Worm (Caenorhabditis elegans) whole organism, L1 larva: Measurements from ENCODE around the gene srh-223.

Experiments
- C04F5.9 ChIP-seq: sonication (generic microtip); optimal IDR thresholded peaks from 2 replicates; lab custom pipeline; 2016; ENCODE audit warnings: missing genetic modification characterization, missing compliant biosample characterization
- C16A3.4 ChIP-seq: fragments of 150-350 bp; optimal IDR thresholded peaks from 2 replicates; lab custom pipeline; 2014; ENCODE audit warnings: missing biosample characterization, missing genetic modification characterization
- aha-1 ChIP-seq: fragments of 150-350 bp; optimal IDR thresholded peaks from 2 replicates; lab custom pipeline; 2014; ENCODE audit warnings: missing biosample characterization, missing genetic modification characterization
- alr-1 ChIP-seq: fragments of 200-800 bp; sonication (Bioruptor generic); optimal IDR thresholded peaks from 2 replicates; lab custom pipeline; 2018; ENCODE audit warnings: borderline replicate concordance, mild to moderate bottlenecking, missing genetic modification characterization, missing compliant biosample characterization
- ama-1 ChIP-seq: fragments of 150-350 bp; optimal IDR thresholded peaks from 2 replicates; lab custom pipeline; 2014
- blmp-1 ChIP-seq: fragments of 150-350 bp; optimal IDR thresholded peaks from 2 replicates; lab custom pipeline; 2014; ENCODE audit warnings: missing biosample characterization, missing genetic modification characterization
- ceh-8 ChIP-seq: fragments of 200-800 bp; sonication (Bioruptor generic); optimal IDR thresholded peaks from 2 replicates; lab custom pipeline; 2018; ENCODE audit warnings: mild to moderate bottlenecking, missing genetic modification characterization, moderate library complexity, missing compliant biosample characterization
- ceh-82 ChIP-seq, 3 experiments: fragments of 150-350 bp in 1 of 3; sonication (generic microtip) in 2 of 3; optimal IDR thresholded peaks; 2 replicates each; lab custom pipeline; 2014 to 2017; ENCODE audit warnings: missing biosample characterization in 3 of 3, missing genetic modification characterization in 3 of 3
- dpl-1 ChIP-seq, 3 experiments: fragments of 150-350 bp in 2 of 3; sonication (generic microtip) in 1 of 3; optimal IDR thresholded peaks; 2 replicates each; lab custom pipeline; 2014 to 2017; ENCODE audit warnings: missing biosample characterization in 3 of 3, missing genetic modification characterization in 3 of 3, missing genetic modification reagents in 3 of 3
- dsc-1 ChIP-seq: sonication (generic microtip); optimal IDR thresholded peaks from 2 replicates; lab custom pipeline; 2016; ENCODE audit warnings: mild to moderate bottlenecking, missing genetic modification characterization, missing compliant biosample characterization
- efl-1 ChIP-seq, 4 experiments: fragments of 150-350 bp; optimal IDR thresholded peaks in 3 of 4; peaks in 1 of 4; 1 replicate in 1 of 4; 2 replicates in 3 of 4; lab custom pipeline; 2014; ENCODE audit warnings: missing biosample characterization in 2 of 4, missing genetic modification characterization in 2 of 4, missing genetic modification reagents in 2 of 4
- efl-3 ChIP-seq: fragments of 200-800 bp; sonication (Bioruptor generic); optimal IDR thresholded peaks from 2 replicates; lab custom pipeline; 2018; ENCODE audit warnings: mild to moderate bottlenecking, missing genetic modification characterization, missing compliant biosample characterization
- egl-13 ChIP-seq: sonication (generic microtip); optimal IDR thresholded peaks from 2 replicates; lab custom pipeline; 2016; ENCODE audit warnings: missing genotype, missing genetic modification reagents, missing genetic modification characterization, missing compliant biosample characterization
- elt-2 ChIP-seq: sonication (generic microtip); optimal IDR thresholded peaks from 2 replicates; lab custom pipeline; 2016; ENCODE audit warnings: missing genetic modification characterization, mild to moderate bottlenecking, inconsistent platforms, missing compliant biosample characterization, missing genetic modification reagents
- elt-3 ChIP-seq, 6 experiments: fragments of 150-350 bp in 1 of 6; sonication (generic microtip); optimal IDR thresholded peaks; 2 replicates each; lab custom pipeline; 2017 to 2018; ENCODE audit warnings: missing biosample characterization in 6 of 6, missing genetic modification characterization in 6 of 6, inconsistent platforms in 1 of 6
- fkh-10 ChIP-seq: sonication (generic microtip); optimal IDR thresholded peaks from 2 replicates; lab custom pipeline; 2017; ENCODE audit warnings: missing biosample characterization, missing genetic modification reagents, missing genetic modification characterization
- fkh-4 ChIP-seq: sonication (generic microtip); optimal IDR thresholded peaks from 2 replicates; lab custom pipeline; 2016; ENCODE audit warnings: missing compliant biosample characterization, missing genetic modification characterization, borderline replicate concordance
- fkh-8 ChIP-seq: sonication (generic microtip); optimal IDR thresholded peaks from 2 replicates; lab custom pipeline; 2016; ENCODE audit warnings: mild to moderate bottlenecking, missing genetic modification characterization, missing compliant biosample characterization
- hpl-2 ChIP-seq: fragments of 150-350 bp; optimal IDR thresholded peaks from 2 replicates; lab custom pipeline; 2014; ENCODE audit warnings: missing biosample characterization, missing genetic modification reagents, missing genetic modification characterization
- irx-1 ChIP-seq: sonication (generic microtip); optimal IDR thresholded peaks from 2 replicates; lab custom pipeline; 2016; ENCODE audit warnings: missing genetic modification characterization, missing compliant biosample characterization
- jun-1 ChIP-seq: fragments of 150-350 bp; optimal IDR thresholded peaks from 2 replicates; lab custom pipeline; 2014; ENCODE audit warnings: missing biosample characterization, missing genetic modification reagents, missing genetic modification characterization
- lin-14 ChIP-seq: fragments of 200-800 bp; sonication (Bioruptor generic); optimal IDR thresholded peaks from 2 replicates; lab custom pipeline; 2018; ENCODE audit warnings: mild to moderate bottlenecking, missing genetic modification characterization, moderate library complexity, missing compliant biosample characterization
- lin-35 ChIP-seq, 2 experiments: fragments of 150-350 bp; optimal IDR thresholded peaks; 2 replicates each; lab custom pipeline; 2014; ENCODE audit warnings: missing biosample characterization in 2 of 2, missing genetic modification characterization in 2 of 2, missing genetic modification reagents in 2 of 2
- lin-39 ChIP-seq: fragments of 150-350 bp; optimal IDR thresholded peaks from 2 replicates; lab custom pipeline; 2014; ENCODE audit warnings: missing biosample characterization, missing genetic modification reagents, missing genetic modification characterization
- lsy-2 ChIP-seq, 2 experiments: fragments of 150-350 bp; optimal IDR thresholded peaks; 2 replicates each; lab custom pipeline; 2014; ENCODE audit warnings: missing biosample characterization in 2 of 2, missing genetic modification characterization in 2 of 2
- mab-9 ChIP-seq: fragments of 200-800 bp; sonication (Bioruptor generic); IDR thresholded peaks from 2 replicates; pipeline ENCODE4 v1.3.6; 2022; ENCODE audit warnings: missing genetic modification reagents, missing genetic modification characterization, missing compliant biosample characterization
- mdl-1 ChIP-seq, 2 experiments: fragments of 150-350 bp; optimal IDR thresholded peaks; 2 replicates each; lab custom pipeline; 2014 to 2017; ENCODE audit warnings: missing biosample characterization in 2 of 2, missing genetic modification characterization in 2 of 2, inconsistent platforms in 1 of 2
- mep-1 ChIP-seq: fragments of 150-350 bp; optimal IDR thresholded peaks from 2 replicates; lab custom pipeline; 2014; ENCODE audit warnings: missing biosample characterization, missing genetic modification characterization
- nhr-19 ChIP-seq: fragments of 200-800 bp; sonication (Bioruptor generic); conservative IDR thresholded peaks from 2 replicates; pipeline ENCODE4 v1.3.6; 2022; ENCODE audit warnings: missing genetic modification characterization, missing compliant biosample characterization
- nhr-20 ChIP-seq: sonication (generic microtip); optimal IDR thresholded peaks from 2 replicates; lab custom pipeline; 2016; ENCODE audit warnings: mild to moderate bottlenecking, missing genetic modification characterization, missing compliant biosample characterization
- nhr-237 ChIP-seq: fragments of 150-350 bp; optimal IDR thresholded peaks from 2 replicates; lab custom pipeline; 2014; ENCODE audit warnings: missing biosample characterization, missing genetic modification characterization
- nhr-47 ChIP-seq: sonication (generic microtip); optimal IDR thresholded peaks from 2 replicates; lab custom pipeline; 2016; ENCODE audit warnings: mild to moderate bottlenecking, missing genetic modification characterization, moderate library complexity, missing compliant biosample characterization
- nhr-71 ChIP-seq: sonication (generic microtip); optimal IDR thresholded peaks from 2 replicates; lab custom pipeline; 2016; ENCODE audit warnings: mild to moderate bottlenecking, missing genetic modification characterization, moderate library complexity, missing compliant biosample characterization
- nhr-77 ChIP-seq: fragments of 150-350 bp; optimal IDR thresholded peaks from 2 replicates; lab custom pipeline; 2014; ENCODE audit warnings: missing biosample characterization, missing genetic modification characterization
- nhr-85 ChIP-seq: sonication (generic microtip); peaks from one replicate; lab custom pipeline; 2016; ENCODE audit warnings: missing genetic modification characterization, inconsistent platforms, missing compliant biosample characterization
- nhr-90 ChIP-seq: sonication (generic microtip); optimal IDR thresholded peaks from 2 replicates; lab custom pipeline; 2016; ENCODE audit warnings: mild to moderate bottlenecking, missing genetic modification characterization, missing compliant biosample characterization; ENCODE audit not compliant: poor library complexity
- pax-3 ChIP-seq: fragments of 200-800 bp; sonication (Bioruptor generic); optimal IDR thresholded peaks from 2 replicates; lab custom pipeline; 2018; ENCODE audit warnings: mild to moderate bottlenecking, missing genetic modification characterization, moderate library complexity, missing compliant biosample characterization
- rnt-1 ChIP-seq: sonication (generic microtip); optimal IDR thresholded peaks from 2 replicates; lab custom pipeline; 2016; ENCODE audit warnings: mild to moderate bottlenecking, missing genetic modification characterization, moderate library complexity, missing compliant biosample characterization
- skn-1 ChIP-seq: fragments of 150-350 bp; optimal IDR thresholded peaks from 2 replicates; lab custom pipeline; 2014; ENCODE audit warnings: missing biosample characterization, missing genetic modification characterization
- snpc-4 ChIP-seq: fragments of 150-350 bp; optimal IDR thresholded peaks from 2 replicates; lab custom pipeline; 2014; ENCODE audit warnings: missing biosample characterization, missing genetic modification characterization
- snu-23 ChIP-seq: sonication (generic microtip); optimal IDR thresholded peaks from 2 replicates; lab custom pipeline; 2016; ENCODE audit warnings: missing genetic modification characterization, missing compliant biosample characterization
- sox-4 ChIP-seq: sonication (generic microtip); optimal IDR thresholded peaks from 2 replicates; lab custom pipeline; 2016; ENCODE audit warnings: missing genetic modification characterization, missing compliant biosample characterization
- sptf-1 ChIP-seq: fragments of 150-350 bp; optimal IDR thresholded peaks from 2 replicates; lab custom pipeline; 2014; ENCODE audit warnings: missing biosample characterization, missing genetic modification characterization
- swsn-7 ChIP-seq: sonication (generic microtip); optimal IDR thresholded peaks from 2 replicates; lab custom pipeline; 2016; ENCODE audit warnings: missing genetic modification characterization, missing compliant biosample characterization
- tbx-2 ChIP-seq: sonication (generic microtip); optimal IDR thresholded peaks from 2 replicates; lab custom pipeline; 2016; ENCODE audit warnings: missing genetic modification characterization, missing compliant biosample characterization
- tlp-1 ChIP-seq: fragments of 150-350 bp; optimal IDR thresholded peaks from 2 replicates; lab custom pipeline; 2014; ENCODE audit warnings: missing biosample characterization, missing genetic modification characterization
- unc-130 ChIP-seq: fragments of 150-350 bp; optimal IDR thresholded peaks from 2 replicates; lab custom pipeline; 2017; ENCODE audit warnings: missing biosample characterization, missing genetic modification characterization, inconsistent platforms
- unc-30 ChIP-seq: sonication (generic microtip); optimal IDR thresholded peaks from 2 replicates; lab custom pipeline; 2017; ENCODE audit warnings: missing biosample characterization, missing genetic modification characterization
- unc-62 ChIP-seq: fragments of 150-350 bp; optimal IDR thresholded peaks from 2 replicates; lab custom pipeline; 2014; ENCODE audit warnings: missing biosample characterization, missing genetic modification reagents, missing genetic modification characterization
- vab-15 ChIP-seq: sonication (generic microtip); optimal IDR thresholded peaks from 2 replicates; lab custom pipeline; 2017; ENCODE audit warnings: missing genotype, mild to moderate bottlenecking, missing genetic modification characterization, missing compliant biosample characterization
- xbp-1 ChIP-seq: sonication (generic microtip); optimal IDR thresholded peaks from 2 replicates; lab custom pipeline; 2016; ENCODE audit warnings: missing genetic modification characterization, missing compliant biosample characterization
- zag-1 ChIP-seq: fragments of 150-350 bp; optimal IDR thresholded peaks from 2 replicates; lab custom pipeline; 2014; ENCODE audit warnings: missing biosample characterization, missing genetic modification characterization
- ztf-4 ChIP-seq: fragments of 150-350 bp; optimal IDR thresholded peaks from 2 replicates; lab custom pipeline; 2014; ENCODE audit warnings: missing biosample characterization, missing genetic modification characterization

The srh-223 gene

ce11 chrIV:4028177-4028576 is 46.5 kb downstream of the srh-223 start:
- TF ChIP-seq C16A3.4 (peak; percentile 72), nhr-47 (tag; lab: Kevin White, UChicago) (peak; percentile 72), zag-1 (tag; lab: Kevin White, UChicago) (no peak), tlp-1 (tag; lab: Kevin White, UChicago) (no peak), mdl-1 (tag; optimal IDR thresholded peaks at IDR 0.05; lab: Kevin White, UChicago) (peak; percentile 16 to 75), nhr-85 (tag; lab: Kevin White, UChicago) (peak; percentile 92), skn-1 (tag; lab: Kevin White, UChicago) (peak; percentile 35), unc-30 (tag; lab: Kevin White, UChicago) (no peak), xbp-1 (tag; lab: Kevin White, UChicago) (peak; percentile 53), mab-9 (no peak), unc-130 (peak; percentile 76), egl-13 (tag; lab: Kevin White, UChicago) (peak; percentile 7), C04F5.9 (tag; lab: Kevin White, UChicago) (no peak), sptf-1 (tag; lab: Kevin White, UChicago) (no peak), nhr-90 (tag; lab: Kevin White, UChicago) (peak; percentile 72), ceh-8 (peak; percentile 37), rnt-1 (tag; lab: Kevin White, UChicago) (peak; percentile 76), lin-39 (no peak), lin-35 (GFP tag; optimal IDR thresholded peaks at IDR 0.05; lab: Kevin White, UChicago) (peak; percentile 57 to 67), mep-1 (tag; lab: Kevin White, UChicago) (peak; percentile 37), efl-1 (optimal IDR thresholded peaks at IDR 0.05; lab: Kevin White, UChicago) (peak; percentile 51 to 60), efl-1 (GFP tag; optimal IDR thresholded peaks at IDR 0.05 in 1 of 2; lab: Kevin White, UChicago) (peak in 1 of 2 experiments; percentile 95), unc-62 (GFP tag; lab: Kevin White, UChicago) (no peak), elt-2 (peak; percentile 70), lin-14 (GFP tag; lab: Kevin White, UChicago) (peak; percentile 91), blmp-1 (tag; lab: Kevin White, UChicago) (peak; percentile 64), snu-23 (GFP tag; lab: Kevin White, UChicago) (peak; percentile 84), ztf-4 (tag; lab: Kevin White, UChicago) (peak; percentile 59), vab-15 (tag; lab: Kevin White, UChicago) (no peak), fkh-4 (tag; lab: Kevin White, UChicago) (no peak), sox-4 (no peak), fkh-10 (GFP tag; lab: Kevin White, UChicago) (no peak), alr-1 (tag; lab: Kevin White, UChicago) (no peak), jun-1 (tag; lab: Kevin White, UChicago) (peak; percentile 45), nhr-71 (tag; lab: Kevin White, UChicago) (peak; percentile 86), dsc-1 (tag; lab: Kevin White, UChicago) (peak; percentile 35), nhr-19 (peak; percentile 75), ama-1 (lab: Kevin White, UChicago) (no peak), efl-3 (GFP tag; lab: Kevin White, UChicago) (no peak), nhr-237 (peak; percentile 19), hpl-2 (GFP tag; lab: Kevin White, UChicago) (peak; percentile 9), pax-3 (tag; lab: Kevin White, UChicago) (no peak), irx-1 (tag; lab: Kevin White, UChicago) (peak; percentile 15), snpc-4 (tag; lab: Kevin White, UChicago) (no peak), fkh-8 (tag; lab: Kevin White, UChicago) (no peak), lsy-2 (tag; optimal IDR thresholded peaks at IDR 0.05; lab: Kevin White, UChicago) (peak; percentile 13 to 66), ceh-82 (tag; optimal IDR thresholded peaks at IDR 0.05; lab: Kevin White, UChicago) (peak; percentile 30 to 72 (median 52)), dpl-1 (GFP tag; optimal IDR thresholded peaks at IDR 0.05; lab: Kevin White, UChicago) (peak in 2 of 3 experiments; percentile 21 to 36), swsn-7 (peak; percentile 65), nhr-77 (tag; lab: Kevin White, UChicago) (peak; percentile 44), nhr-20 (tag; lab: Kevin White, UChicago) (peak; percentile 81), tbx-2 (tag; lab: Kevin White, UChicago) (peak; percentile 82), aha-1 (tag; lab: Kevin White, UChicago) (no peak), elt-3 (tag; optimal IDR thresholded peaks at IDR 0.05; lab: Kevin White, UChicago) (peak in 4 of 6 experiments; percentile 27 to 64 (median 37))
